Worm (Caenorhabditis elegans) whole organism, young adult: Measurements from ENCODE around the gene F35F10.7.

Experiments
- B0336.3 ChIP-seq: fragments of 200-800 bp; sonication (Bioruptor generic); IDR thresholded peaks from 2 replicates; pipeline ENCODE4 v1.3.6; 2022; ENCODE audit warnings: missing genetic modification characterization, missing compliant biosample characterization
- C17E4.6 ChIP-seq: fragments of 200-800 bp; sonication (Bioruptor generic); IDR thresholded peaks from 2 replicates; pipeline ENCODE4 v1.3.6; 2022; ENCODE audit warnings: missing genetic modification reagents, missing genetic modification characterization, missing compliant biosample characterization
- F33H1.4 ChIP-seq: fragments of 200-800 bp; sonication (Bioruptor generic); IDR thresholded peaks from 2 replicates; pipeline ENCODE4 v1.3.6; 2022; ENCODE audit warnings: missing genetic modification reagents, missing genetic modification characterization, missing compliant biosample characterization
- F37B4.10 ChIP-seq: fragments of 200-800 bp; sonication (Bioruptor generic); IDR thresholded peaks from 2 replicates; pipeline ENCODE4 v1.3.6; 2022; ENCODE audit warnings: missing genetic modification characterization, missing compliant biosample characterization
- F52B5.7 ChIP-seq: sonication (generic microtip); optimal IDR thresholded peaks from 2 replicates; lab custom pipeline; 2016; ENCODE audit warnings: mild to moderate bottlenecking, missing genetic modification characterization, missing compliant biosample characterization
- T07F8.4 ChIP-seq: sonication (generic microtip); optimal IDR thresholded peaks from 2 replicates; lab custom pipeline; 2016; ENCODE audit warnings: mild to moderate bottlenecking, missing genetic modification characterization, moderate library complexity, missing compliant biosample characterization
- Y56A3A.18 ChIP-seq: fragments of 200-800 bp; sonication (Bioruptor generic); IDR thresholded peaks from 2 replicates; pipeline ENCODE4 v1.3.6; 2022; ENCODE audit warnings: missing genetic modification reagents, missing genetic modification characterization, missing compliant biosample characterization
- Y79H2A.3 ChIP-seq: fragments of 200-800 bp; sonication (Bioruptor generic); conservative IDR thresholded peaks from 2 replicates; pipeline ENCODE4 v1.3.6; 2022; ENCODE audit warnings: missing genetic modification reagents, missing genetic modification characterization, missing compliant biosample characterization
- aptf-2 ChIP-seq: fragments of 200-800 bp; sonication (Bioruptor generic); conservative IDR thresholded peaks from 2 replicates; pipeline ENCODE4 v1.3.6; 2022; ENCODE audit warnings: missing genetic modification reagents, missing genetic modification characterization, missing compliant biosample characterization
- athp-1 ChIP-seq: sonication (generic microtip); optimal IDR thresholded peaks from 2 replicates; lab custom pipeline; 2017; ENCODE audit warnings: mild to moderate bottlenecking, missing genetic modification characterization, missing compliant biosample characterization
- ccch-3 ChIP-seq: fragments of 200-800 bp; sonication (Bioruptor generic); optimal IDR thresholded peaks from 2 replicates; lab custom pipeline; 2018; ENCODE audit warnings: mild to moderate bottlenecking, missing genetic modification characterization, missing compliant biosample characterization
- ceh-100 ChIP-seq: fragments of 200-800 bp; sonication (Bioruptor generic); IDR thresholded peaks from 2 replicates; pipeline ENCODE4 v1.3.6; 2022; ENCODE audit warnings: missing genetic modification reagents, missing genetic modification characterization, missing compliant biosample characterization
- ceh-40 ChIP-seq: fragments of 200-800 bp; sonication (Bioruptor generic); IDR thresholded peaks from 2 replicates; pipeline ENCODE4 v1.3.6; 2022; ENCODE audit warnings: missing genetic modification characterization, missing compliant biosample characterization
- ceh-91 ChIP-seq: fragments of 200-800 bp; sonication (Bioruptor generic); IDR thresholded peaks from 2 replicates; pipeline ENCODE4 v1.3.6; 2022; ENCODE audit warnings: missing genetic modification reagents, missing genetic modification characterization, missing compliant biosample characterization
- dox-1 ChIP-seq: fragments of 200-800 bp; sonication (Bioruptor generic); IDR thresholded peaks from 2 replicates; pipeline ENCODE4 v1.3.6; 2022; ENCODE audit warnings: missing genetic modification reagents, missing genetic modification characterization, missing compliant biosample characterization
- dpl-1 ChIP-seq: fragments of 150-350 bp; optimal IDR thresholded peaks from 2 replicates; lab custom pipeline; 2014; ENCODE audit warnings: missing biosample characterization, missing genetic modification reagents, missing genetic modification characterization
- egl-18 ChIP-seq: fragments of 200-800 bp; sonication (Bioruptor generic); IDR thresholded peaks from 2 replicates; pipeline ENCODE4 v1.3.6; 2022; ENCODE audit warnings: missing genetic modification reagents, missing genetic modification characterization, missing compliant biosample characterization
- egl-44 ChIP-seq: fragments of 200-800 bp; sonication (Bioruptor generic); IDR thresholded peaks from 2 replicates; pipeline ENCODE4 v1.3.6; 2022; ENCODE audit warnings: missing genetic modification reagents, missing genetic modification characterization, missing compliant biosample characterization
- egrh-3 ChIP-seq: fragments of 200-800 bp; sonication (Bioruptor generic); IDR thresholded peaks from 2 replicates; pipeline ENCODE4 v1.3.6; 2022; ENCODE audit warnings: missing genetic modification reagents, missing genetic modification characterization, missing compliant biosample characterization
- fkh-3 ChIP-seq: sonication (generic microtip); optimal IDR thresholded peaks from 2 replicates; lab custom pipeline; 2016; ENCODE audit warnings: mild to moderate bottlenecking, missing genetic modification characterization, missing compliant biosample characterization
- hmg-20 ChIP-seq: fragments of 200-800 bp; sonication (Bioruptor generic); IDR thresholded peaks from 2 replicates; pipeline ENCODE4 v1.3.6; 2022; ENCODE audit warnings: missing genetic modification reagents, missing genetic modification characterization, missing compliant biosample characterization
- hsf-1 ChIP-seq: fragments of 200-800 bp; sonication (Bioruptor generic); IDR thresholded peaks from 2 replicates; pipeline ENCODE4 v1.3.6; 2022; ENCODE audit warnings: missing genetic modification reagents, missing genetic modification characterization, missing compliant biosample characterization
- let-607 ChIP-seq, 2 experiments: fragments of 200-800 bp in 1 of 2; sonication (Bioruptor generic) in 1 of 2; sonication (generic microtip) in 1 of 2; optimal IDR thresholded peaks; 2 replicates each; lab custom pipeline; 2016 to 2018; ENCODE audit warnings: mild to moderate bottlenecking in 2 of 2, missing compliant biosample characterization in 2 of 2, missing genetic modification characterization in 2 of 2, moderate library complexity in 2 of 2, missing genotype in 1 of 2
- lin-40 ChIP-seq: sonication (generic microtip); optimal IDR thresholded peaks from 2 replicates; lab custom pipeline; 2016; ENCODE audit warnings: missing genetic modification characterization, mild to moderate bottlenecking, missing compliant biosample characterization, missing genotype, missing genetic modification reagents
- lsl-1 ChIP-seq: fragments of 200-800 bp; sonication (Bioruptor generic); optimal IDR thresholded peaks from 2 replicates; lab custom pipeline; 2018; ENCODE audit warnings: mild to moderate bottlenecking, missing genetic modification characterization, moderate library complexity, missing compliant biosample characterization
- mel-28 ChIP-seq: sonication (generic microtip); optimal IDR thresholded peaks from 2 replicates; lab custom pipeline; 2016; ENCODE audit warnings: borderline replicate concordance, mild to moderate bottlenecking, missing genetic modification characterization, missing compliant biosample characterization
- nfya-1 ChIP-seq: sonication (generic microtip); optimal IDR thresholded peaks from 2 replicates; lab custom pipeline; 2017; ENCODE audit warnings: antibody characterized with exemption, missing compliant biosample characterization, missing genetic modification characterization, borderline replicate concordance; ENCODE audit not compliant: insufficient read depth
- nfya-2 ChIP-seq: fragments of 200-800 bp; sonication (Bioruptor generic); IDR thresholded peaks from 2 replicates; pipeline ENCODE4 v1.3.6; 2022; ENCODE audit warnings: missing genetic modification reagents, missing genetic modification characterization, missing compliant biosample characterization
- nfyb-1 ChIP-seq: fragments of 200-800 bp; sonication (Bioruptor generic); IDR thresholded peaks from 2 replicates; pipeline ENCODE4 v1.3.6; 2022; ENCODE audit warnings: missing genetic modification reagents, missing genetic modification characterization, missing compliant biosample characterization
- nhr-27 ChIP-seq: fragments of 200-800 bp; sonication (Bioruptor generic); optimal IDR thresholded peaks from 2 replicates; lab custom pipeline; 2018; ENCODE audit warnings: mild to moderate bottlenecking, missing genetic modification characterization, moderate library complexity, missing compliant biosample characterization
- nhr-90 ChIP-seq: sonication (generic microtip); optimal IDR thresholded peaks from 2 replicates; lab custom pipeline; 2016; ENCODE audit warnings: missing genotype, mild to moderate bottlenecking, missing genetic modification characterization, missing compliant biosample characterization
- pbrm-1 ChIP-seq: fragments of 200-800 bp; sonication (Bioruptor generic); IDR thresholded peaks from 2 replicates; pipeline ENCODE4 v1.3.6; 2022; ENCODE audit warnings: missing genetic modification reagents, missing genetic modification characterization, missing compliant biosample characterization
- pha-4 ChIP-seq: fragments of 150-350 bp; sonication (generic microtip); optimal IDR thresholded peaks from 2 replicates; lab custom pipeline; 2014; ENCODE audit warnings: missing biosample characterization, missing genetic modification reagents, missing genetic modification characterization
- sea-2 ChIP-seq: fragments of 200-800 bp; sonication (Bioruptor generic); IDR thresholded peaks from 2 replicates; pipeline ENCODE4 v1.3.6; 2022; ENCODE audit warnings: missing genetic modification characterization, missing compliant biosample characterization
- snpc-1.3 ChIP-seq: sonication (generic microtip); optimal IDR thresholded peaks from 2 replicates; lab custom pipeline; 2017; ENCODE audit warnings: missing genetic modification characterization, mild to moderate bottlenecking, missing compliant biosample characterization, antibody characterized with exemption, moderate library complexity, missing genotype, missing genetic modification reagents; ENCODE audit not compliant: insufficient read depth
- snpc-3.4 ChIP-seq: sonication (generic microtip); optimal IDR thresholded peaks from 2 replicates; lab custom pipeline; 2017; ENCODE audit warnings: missing genetic modification characterization, mild to moderate bottlenecking, missing compliant biosample characterization, antibody characterized with exemption, moderate library complexity, missing genotype, missing genetic modification reagents
- snpc-4 ChIP-seq, 5 experiments: fragments of 150-350 bp in 1 of 5; sonication (generic microtip) in 4 of 5; optimal IDR thresholded peaks; 2 replicates each; lab custom pipeline; 2014 to 2018; ENCODE audit warnings: missing genetic modification characterization in 5 of 5, missing biosample characterization in 3 of 5, antibody characterized with exemption in 2 of 5, mild to moderate bottlenecking in 2 of 5, missing compliant biosample characterization in 2 of 5, missing genotype in 2 of 5, moderate library complexity in 2 of 5, missing genetic modification reagents in 1 of 5
- somi-1 ChIP-seq: fragments of 200-800 bp; sonication (Bioruptor generic); optimal IDR thresholded peaks from 2 replicates; lab custom pipeline; 2018; ENCODE audit warnings: mild to moderate bottlenecking, missing genetic modification characterization, missing compliant biosample characterization
- sptf-2 ChIP-seq: fragments of 200-800 bp; sonication (Bioruptor generic); optimal IDR thresholded peaks from 2 replicates; lab custom pipeline; 2018; ENCODE audit warnings: mild to moderate bottlenecking, missing genetic modification characterization, missing compliant biosample characterization
- tbx-9 ChIP-seq: sonication (generic microtip); optimal IDR thresholded peaks from 2 replicates; lab custom pipeline; 2016; ENCODE audit warnings: borderline replicate concordance, missing genetic modification characterization, inconsistent platforms, missing compliant biosample characterization
- unc-130 ChIP-seq: sonication (generic microtip); optimal IDR thresholded peaks from 2 replicates; lab custom pipeline; 2016; ENCODE audit warnings: missing genetic modification reagents, missing genetic modification characterization, missing compliant biosample characterization
- ztf-22 ChIP-seq: fragments of 200-800 bp; sonication (Bioruptor generic); optimal IDR thresholded peaks from 2 replicates; lab custom pipeline; 2018; ENCODE audit warnings: mild to moderate bottlenecking, missing genetic modification characterization, moderate library complexity, missing compliant biosample characterization
- ztf-26 ChIP-seq: sonication (generic microtip); optimal IDR thresholded peaks from 2 replicates; lab custom pipeline; 2017; ENCODE audit warnings: missing genetic modification characterization, missing compliant biosample characterization
- ztf-28 ChIP-seq: fragments of 200-800 bp; sonication (Bioruptor generic); IDR thresholded peaks from 2 replicates; pipeline ENCODE4 v1.3.6; 2022; ENCODE audit warnings: missing genetic modification reagents, missing genetic modification characterization, missing compliant biosample characterization

The F35F10.7 gene

DNA sequence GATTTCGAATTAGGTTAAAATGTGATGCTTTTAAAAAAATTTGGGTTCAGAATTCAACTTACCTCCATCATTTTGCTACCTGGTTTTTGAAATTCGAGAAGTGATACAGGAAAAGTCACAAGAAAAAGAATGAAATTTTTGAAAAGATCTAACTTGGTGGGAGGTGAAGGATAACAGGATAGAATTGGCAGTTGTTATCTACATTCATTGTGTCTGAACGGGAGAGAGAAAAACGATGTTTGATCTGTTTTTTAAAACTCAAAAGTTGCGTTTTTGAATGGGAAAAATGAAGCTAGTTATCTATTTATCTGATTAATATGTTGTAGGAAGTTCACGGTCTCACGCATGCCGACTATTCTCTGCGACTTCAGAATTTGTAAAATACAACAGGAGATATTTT, at the start of gene F35F10.7:
F35F10.7 (minus strand) TSS at position 101 of the 400 bp plus-strand sequence.
- TF ChIP-seq lsl-1 (GFP tag; lab: Kevin White, UChicago) (no peak), snpc-3.4 (tag; lab: Kevin White, UChicago) (no peak), snpc-4 (GFP tag; optimal IDR thresholded peaks at IDR 0.05; lab: Kevin White, UChicago) (no peak), snpc-4 (tag; optimal IDR thresholded peaks at IDR 0.05; lab: Kevin White, UChicago) (no peak), dpl-1 (no peak), ztf-22 (GFP tag; lab: Kevin White, UChicago) (no peak), snpc-1.3 (tag; lab: Kevin White, UChicago) (no peak), Y79H2A.3 (GFP tag; lab: Robert Waterston, UW) (no peak), Y56A3A.18 (GFP tag; lab: Robert Waterston, UW) (no peak), ceh-100 (GFP tag; lab: Robert Waterston, UW) (no peak), let-607 (tag; optimal IDR thresholded peaks at IDR 0.05; lab: Kevin White, UChicago) (no peak), egrh-3 (GFP tag; lab: Robert Waterston, UW) (no peak), hmg-20 (no peak)
- TF ChIP-seq, all 124 proteins: peak for 0

DNA sequence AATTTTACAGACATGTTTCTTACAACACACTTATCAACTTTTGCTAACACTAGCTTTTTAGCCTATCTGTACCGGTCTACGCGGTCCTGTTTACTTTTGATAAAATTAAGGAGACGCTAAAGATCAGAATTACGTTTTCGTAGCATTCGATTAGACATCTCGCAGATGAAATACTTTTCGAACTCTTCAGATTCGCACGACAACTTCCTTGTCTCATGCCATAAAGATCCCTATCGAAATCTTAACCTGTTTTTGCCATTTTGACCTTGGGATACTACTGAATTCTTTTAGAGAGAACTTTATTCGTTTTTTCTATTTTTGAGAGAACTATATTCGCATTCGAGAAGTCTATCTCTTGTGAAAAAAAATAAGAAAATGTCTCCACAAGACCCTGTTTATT, 46.1 kb upstream of the F35F10.7 start, which contains the start of gene C17B7.5:
C17B7.5 (plus strand) TSS at position 301 of the 400 bp plus-strand sequence.
- no peak for TF ChIP-seq F52B5.7
- no peak for TF ChIP-seq nfya-2 (GFP tag; lab: Robert Waterston, UW)
- no peak for TF ChIP-seq nfya-1
- TF ChIP-seq nfyb-1 (GFP tag; lab: Robert Waterston, UW) = no peak
- TF ChIP-seq nhr-90 (tag; lab: Kevin White, UChicago) = no peak
- TF ChIP-seq pbrm-1 (GFP tag; lab: Robert Waterston, UW) = no peak
- TF ChIP-seq egl-44 = no peak
- TF ChIP-seq F37B4.10 (GFP tag; lab: Robert Waterston, UW) = no peak
- TF ChIP-seq athp-1 (tag; lab: Kevin White, UChicago) = no peak
- TF ChIP-seq nhr-27 (tag; lab: Kevin White, UChicago) = no peak
- TF ChIP-seq ztf-28 = no peak
- no peak for TF ChIP-seq lin-40 (tag; lab: Kevin White, UChicago)
- no peak for TF ChIP-seq aptf-2 (GFP tag; lab: Robert Waterston, UW)
- no peak for TF ChIP-seq sea-2 (GFP tag; lab: Robert Waterston, UW)
- TF ChIP-seq T07F8.4 (tag; lab: Kevin White, UChicago) = no peak
- TF ChIP-seq unc-130 (GFP tag; lab: Kevin White, UChicago) = no peak
- no peak for TF ChIP-seq F33H1.4 (GFP tag; lab: Robert Waterston, UW)
- TF ChIP-seq ccch-3 (GFP tag; lab: Kevin White, UChicago) = no peak
- TF ChIP-seq hsf-1 (GFP tag; lab: Robert Waterston, UW) = no peak

DNA sequence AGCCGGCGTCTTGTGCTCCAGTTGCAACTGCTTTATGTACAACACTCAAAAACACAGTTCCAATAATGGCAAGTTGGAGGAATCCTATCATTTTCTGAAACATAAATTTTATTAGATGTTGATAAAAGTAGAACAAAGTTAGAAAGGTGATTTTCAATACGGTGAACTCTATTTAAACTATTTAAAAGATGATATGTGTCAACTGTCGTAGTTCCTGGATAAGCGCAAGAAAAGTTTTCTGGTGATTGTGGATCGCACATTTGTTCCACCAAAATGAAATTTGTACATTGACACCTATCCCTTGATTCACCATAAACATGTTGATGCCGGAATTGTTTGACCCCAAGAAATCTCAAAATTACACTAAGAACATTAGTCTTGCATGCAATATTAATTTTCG, 44.8 kb upstream of the F35F10.7 start, which contains the start of gene C17B7.9:
C17B7.9 (minus strand) TSS at position 101 of the 400 bp plus-strand sequence.
- TF ChIP-seq Y79H2A.3 (GFP tag; lab: Robert Waterston, UW) = no peak

DNA sequence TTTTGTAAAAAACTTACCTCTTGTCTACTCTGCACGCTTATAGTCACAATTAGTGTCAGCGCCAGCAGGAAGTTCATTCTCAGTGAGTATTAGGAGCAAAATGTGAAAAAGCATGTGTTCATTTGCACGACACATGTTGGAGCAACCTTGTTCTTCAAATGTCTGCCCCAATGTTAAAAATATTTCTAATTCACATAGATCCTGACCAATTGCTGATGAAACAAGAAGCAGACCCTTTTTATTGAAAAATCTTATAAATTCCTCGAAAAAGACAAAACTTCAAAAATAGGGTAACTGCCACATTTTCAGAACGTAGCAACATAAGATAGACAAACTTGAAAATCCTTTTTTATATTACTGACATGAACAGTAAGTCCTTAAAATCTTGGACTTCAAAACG, 36.9 kb upstream of the F35F10.7 start, which contains the start of gene C17B7.8:
C17B7.8 (minus strand) TSS at position 101 of the 400 bp plus-strand sequence.
- no peak for TF ChIP-seq ztf-26
- no peak for TF ChIP-seq ceh-91 (GFP tag; lab: Robert Waterston, UW)
- no peak for TF ChIP-seq C17E4.6
- no peak for TF ChIP-seq ztf-28
- no peak for TF ChIP-seq hsf-1 (GFP tag; lab: Robert Waterston, UW)
- TF ChIP-seq somi-1 = no peak
- no peak for TF ChIP-seq mel-28 (tag; lab: Kevin White, UChicago)
- no peak for TF ChIP-seq egl-18 (GFP tag; lab: Robert Waterston, UW)
- no peak for TF ChIP-seq pha-4 (tag; lab: Kevin White, UChicago)
- no peak for TF ChIP-seq dox-1 (GFP tag; lab: Robert Waterston, UW)
- no peak for TF ChIP-seq tbx-9 (tag; lab: Kevin White, UChicago)
- no peak for TF ChIP-seq sptf-2
- TF ChIP-seq lsl-1 (GFP tag; lab: Kevin White, UChicago) = no peak
- no peak for TF ChIP-seq fkh-3 (tag; lab: Kevin White, UChicago)
- TF ChIP-seq ceh-40 (GFP tag; lab: Robert Waterston, UW) = no peak
- TF ChIP-seq B0336.3 (GFP tag; lab: Robert Waterston, UW) = no peak
- no peak for TF ChIP-seq F52B5.7
